Worm (Caenorhabditis elegans): ENCODE data around the gene srh-109.

DNA sequence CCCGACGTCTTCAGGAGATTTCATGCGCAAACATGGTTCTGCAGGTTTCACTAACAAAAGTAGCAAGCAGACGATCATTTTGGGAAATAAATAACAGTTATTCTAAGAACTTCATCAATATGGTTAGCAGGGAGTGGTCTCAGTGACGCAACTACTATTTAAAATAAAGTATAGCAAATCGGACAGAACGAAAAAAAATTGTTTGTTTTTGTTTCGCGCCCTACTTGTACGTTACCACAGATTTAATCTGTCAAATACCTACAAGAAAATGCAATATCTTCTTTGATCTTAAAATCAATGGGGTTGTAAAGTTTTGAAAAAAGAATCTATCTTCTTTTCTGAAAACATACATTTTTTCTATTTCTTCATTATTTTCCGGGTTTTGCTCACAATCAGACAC, 21.3 kb downstream of the srh-109 start, which contains the start of gene srz-96:
- TF ChIP-seq ceh-13 (GFP tag; optimal IDR thresholded peaks at IDR 0.05) (no peak), ama-1 (optimal IDR thresholded peaks at IDR 0.05) (no peak), flt-1 (GFP tag; IDR thresholded peaks at IDR 0.05) (no peak), scrt-1 (GFP tag; IDR thresholded peaks at IDR 0.05) (no peak)

All from whole organism, early embryonic.